Fruit fly (Drosophila melanogaster): ENCODE results near the gene Atg1.
A peak's percentile ranks its signal among the peaks of the same experiment; 100 is the strongest.

The Atg1 gene

dm6 chr3L:12749567-12750535 lies 55.1 kb downstream of the Atg1 start, which contains the start of the genes Klc and CG10984 (continued):
- no peak for TF ChIP-seq twi (tag; optimal IDR thresholded peaks at IDR 0.05)
- TF ChIP-seq B-H2 (GFP tag; optimal IDR thresholded peaks at IDR 0.05): no peak
- TF ChIP-seq ftz-f1 (GFP tag; optimal IDR thresholded peaks at IDR 0.05): no peak
- peak; percentile 18 for TF ChIP-seq CG12155 (GFP tag; optimal IDR thresholded peaks at IDR 0.05)
- TF ChIP-seq CG11085 (GFP tag; IDR thresholded peaks at IDR 0.05): no peak
- TF ChIP-seq CG17912 (GFP tag; optimal IDR thresholded peaks at IDR 0.05): no peak
- no peak for TF ChIP-seq fru (optimal IDR thresholded peaks at IDR 0.05)
- peak; percentile 36 for TF ChIP-seq en (GFP tag; optimal IDR thresholded peaks at IDR 0.05)
- TF ChIP-seq dysf (GFP tag; IDR thresholded peaks at IDR 0.05): peak; percentile 81; the same call in 2 of the 3 replicates
- TF ChIP-seq Sin3A (optimal IDR thresholded peaks at IDR 0.05): peak; percentile 34
- TF ChIP-seq ken (GFP tag; IDR thresholded peaks at IDR 0.05): peak; percentile 65; the same call in 1 of the 3 replicates
- TF ChIP-seq Rfx (GFP tag; IDR thresholded peaks at IDR 0.05): peak; percentile 86; the same call in 1 of the 2 replicates
- no peak for TF ChIP-seq mirr (GFP tag; optimal IDR thresholded peaks at IDR 0.05)
- TF ChIP-seq E2f1 (GFP tag; IDR thresholded peaks at IDR 0.05): peak; percentile 72
- TF ChIP-seq lov (optimal IDR thresholded peaks at IDR 0.05): no peak
- TF ChIP-seq lov (GFP tag; IDR thresholded peaks at IDR 0.05): no peak; the same call in 2 of the 3 replicates
- peak; percentile 21 for TF ChIP-seq Mes4 (GFP tag; optimal IDR thresholded peaks at IDR 0.05)
- no peak for TF ChIP-seq Lim3 (GFP tag; IDR thresholded peaks at IDR 0.05)
- peak; percentile 71 for TF ChIP-seq CG14710 (tag; optimal IDR thresholded peaks at IDR 0.05)
- peak; percentile 60 for TF ChIP-seq CG17328 (GFP tag; IDR thresholded peaks at IDR 0.05)
- TF ChIP-seq pita (GFP tag; optimal IDR thresholded peaks at IDR 0.05): no peak
- TF ChIP-seq BtbVII (GFP tag; optimal IDR thresholded peaks at IDR 0.05): peak; percentile 50
- TF ChIP-seq CG13424 (tag; optimal IDR thresholded peaks at IDR 0.05): peak; percentile 29
- no peak for TF ChIP-seq CG2202 (tag; optimal IDR thresholded peaks at IDR 0.05)
- peak; percentile 66 for TF ChIP-seq Antp (GFP tag; optimal IDR thresholded peaks at IDR 0.05)
- no peak for TF ChIP-seq CG6683 (GFP tag; optimal IDR thresholded peaks at IDR 0.05)
- TF ChIP-seq C15 (GFP tag; IDR thresholded peaks at IDR 0.05): no peak
- TF ChIP-seq prd (optimal IDR thresholded peaks at IDR 0.05): no peak
- no peak; the same call in 1 of the 3 replicates for TF ChIP-seq prd (GFP tag; IDR thresholded peaks at IDR 0.05)
- TF ChIP-seq oc (tag; optimal IDR thresholded peaks at IDR 0.05): no peak
- no peak for TF ChIP-seq psq (GFP tag; optimal IDR thresholded peaks at IDR 0.05)
- TF ChIP-seq CG8944 (GFP tag; optimal IDR thresholded peaks at IDR 0.05): peak; percentile 67
- no peak for TF ChIP-seq rib (GFP tag; IDR thresholded peaks at IDR 0.05)
- TF ChIP-seq CG11093 (GFP tag; IDR thresholded peaks at IDR 0.05): 0 out of 3 replicates have a peak, but pooled peaks have one; percentile 56
- TF ChIP-seq cato (GFP tag; optimal IDR thresholded peaks at IDR 0.05; ENCODE audit: borderline replicate concordance): peak; percentile 11
- no peak for TF ChIP-seq sisA (GFP tag; IDR thresholded peaks at IDR 0.05)
- TF ChIP-seq CG15479 (GFP tag; optimal IDR thresholded peaks at IDR 0.05): no peak
- peak; percentile 51 for TF ChIP-seq Max (GFP tag; optimal IDR thresholded peaks at IDR 0.05)
- TF ChIP-seq CG4854 (GFP tag; optimal IDR thresholded peaks at IDR 0.05): peak; percentile 41
- peak; percentile 50 for TF ChIP-seq CoRest (tag; optimal IDR thresholded peaks at IDR 0.05)
- TF ChIP-seq Stat92E (GFP tag; optimal IDR thresholded peaks at IDR 0.05): no peak
- 0 out of 2 replicates have a peak, but pooled peaks have one; percentile 40 for TF ChIP-seq CG11696 (GFP tag; IDR thresholded peaks at IDR 0.05)
- no peak for TF ChIP-seq inv (GFP tag; IDR thresholded peaks at IDR 0.05; ENCODE audit: partially characterized antibody)
- TF ChIP-seq disco-r (GFP tag; optimal IDR thresholded peaks at IDR 0.05): no peak
- no peak for TF ChIP-seq CG5180 (GFP tag; optimal IDR thresholded peaks at IDR 0.05)
- peak; percentile 84 for TF ChIP-seq cg (GFP tag; optimal IDR thresholded peaks at IDR 0.05)
- TF ChIP-seq yki (optimal IDR thresholded peaks at IDR 0.05): no peak
- TF ChIP-seq D19A (tag; optimal IDR thresholded peaks at IDR 0.05): peak; percentile 69
- TF ChIP-seq ssp (GFP tag; IDR thresholded peaks at IDR 0.05): no peak; the same call in 1 of the 2 replicates
- TF ChIP-seq MBD-R2 (GFP tag; IDR thresholded peaks at IDR 0.05): peak; percentile 16; the same call in 1 of the 2 replicates

All from whole organism, embryonic.